Worm (Caenorhabditis elegans): ENCODE data around the gene arrd-23.

DNA sequence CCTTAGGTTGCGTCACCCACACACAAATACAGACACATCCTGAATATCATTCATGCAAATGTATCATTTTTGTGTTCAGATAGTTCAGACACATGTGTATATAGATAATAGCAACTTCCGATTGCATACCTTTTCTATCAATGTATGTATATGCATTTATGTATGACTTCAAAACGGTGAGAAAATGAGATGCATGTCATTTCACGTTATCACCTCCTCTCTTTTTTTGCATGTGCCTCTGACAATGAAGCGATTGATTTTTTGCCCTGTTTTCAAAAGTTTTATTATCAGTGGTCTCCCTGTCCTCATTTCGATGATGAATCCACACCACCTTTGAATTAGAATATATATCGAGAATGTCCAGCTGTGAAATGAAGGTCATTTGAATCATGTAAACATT, 20.1 kb downstream of the arrd-23 start, which contains the start of gene K05B2.2:
- TF ChIP-seq dao-5 (tag; optimal IDR thresholded peaks at IDR 0.05) = no peak
- TF ChIP-seq W03F9.2 (tag; optimal IDR thresholded peaks at IDR 0.05) = no peak
